Worm (Caenorhabditis elegans): ENCODE measurements around the gene F33A8.7.

The F33A8.7 gene

DNA sequence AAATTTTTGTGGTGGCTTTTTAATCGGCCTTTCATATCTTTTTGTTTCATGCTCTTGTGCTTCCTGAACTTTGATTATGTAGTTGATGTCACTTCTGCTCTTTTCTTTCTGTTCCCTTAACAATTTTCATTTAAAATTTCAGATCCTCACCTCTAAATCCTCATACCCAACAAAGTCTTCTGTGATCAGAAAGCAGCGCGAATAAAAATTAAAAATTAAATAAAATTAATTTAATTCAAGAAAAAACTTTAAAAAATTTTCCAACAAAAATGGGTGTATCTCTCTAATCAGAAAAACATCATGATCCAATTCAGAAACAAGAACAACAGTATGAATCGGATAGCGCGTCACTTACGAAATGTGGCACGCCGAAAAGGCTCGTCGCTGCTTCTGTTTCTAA lies 50.2 kb downstream of the F33A8.7 start, which contains the start of gene ptp-3:
Gene ptp-3, plus strand, starts transcription at position 301 of the 400 bp plus-strand sequence.
- no peak for TF ChIP-seq ztf-4 (tag; optimal IDR thresholded peaks at IDR 0.05)
- no peak for TF ChIP-seq F16B12.6 (tag; optimal IDR thresholded peaks at IDR 0.05)
- TF ChIP-seq dpl-1 (GFP tag; optimal IDR thresholded peaks at IDR 0.05), result no peak
- TF ChIP-seq unc-30 (tag; optimal IDR thresholded peaks at IDR 0.05), result no peak
- no peak for TF ChIP-seq tbx-2 (tag; optimal IDR thresholded peaks at IDR 0.05)
- TF ChIP-seq nhr-47 (tag; optimal IDR thresholded peaks at IDR 0.05), result no peak
- no peak for TF ChIP-seq nhr-12 (tag; optimal IDR thresholded peaks at IDR 0.05)
- TF ChIP-seq zag-1 (tag; optimal IDR thresholded peaks at IDR 0.05), result no peak
- no peak for TF ChIP-seq efl-1 (optimal IDR thresholded peaks at IDR 0.05)
- TF ChIP-seq efl-1 (GFP tag; optimal IDR thresholded peaks at IDR 0.05 in 1 of 2), result no peak
- TF ChIP-seq nhr-84 (tag; optimal IDR thresholded peaks at IDR 0.05), result no peak
- TF ChIP-seq lin-13 (GFP tag; optimal IDR thresholded peaks at IDR 0.05), result no peak
- TF ChIP-seq snu-23 (GFP tag; optimal IDR thresholded peaks at IDR 0.05), result no peak
